Fruit fly (Drosophila melanogaster) Kc167 (cell line): ENCODE results near the gene CG31624.

Source experiments
- Myc ChIP-seq: fragments of >200 bp; optimal IDR thresholded peaks from 2 replicates; lab custom pipeline; 2017; ENCODE audit warnings: missing external identifiers
- Sin3A ChIP-seq: fragments of >200 bp; optimal IDR thresholded peaks from 2 replicates; lab custom pipeline; 2018; ENCODE audit warnings: missing external identifiers
- insv ChIP-seq: fragments of >200 bp; optimal IDR thresholded peaks from 3 replicates; lab custom pipeline; 2018; ENCODE audit warnings: missing external identifiers

- no peak for TF ChIP-seq Myc (lab: Kevin White, UChicago)
- no peak for TF ChIP-seq insv (lab: Kevin White, UChicago)
- TF ChIP-seq Sin3A (lab: Kevin White, UChicago) = no peak
Measured at dm6 chr2L:21202702-21203101, 2.5 kb upstream of the CG31624 start, which contains the start of gene CG31988.
